Worm (Caenorhabditis elegans) whole organism, L3 larva: ENCODE measurements around the gene fbxb-106.

Experiments used
- R02D3.7 ChIP-seq: fragments of 150-350 bp; optimal IDR thresholded peaks from 2 replicates; lab custom pipeline; 2014; ENCODE audit warnings: missing biosample characterization, missing genetic modification characterization
- aly-2 ChIP-seq: fragments of 150-350 bp; optimal IDR thresholded peaks from 2 replicates; lab custom pipeline; 2014; ENCODE audit warnings: missing biosample characterization, missing genetic modification characterization
- ceh-9 ChIP-seq: sonication (generic microtip); optimal IDR thresholded peaks from 2 replicates; lab custom pipeline; 2018; ENCODE audit warnings: missing biosample characterization, missing genetic modification characterization
- fkh-10 ChIP-seq: sonication (generic microtip); optimal IDR thresholded peaks from 2 replicates; lab custom pipeline; 2017; ENCODE audit warnings: missing biosample characterization, missing genetic modification reagents, missing genetic modification characterization
- fos-1 ChIP-seq: fragments of 150-350 bp; optimal IDR thresholded peaks from 2 replicates; lab custom pipeline; 2014; ENCODE audit warnings: missing biosample characterization, missing genetic modification characterization
- jun-1 ChIP-seq: fragments of 150-350 bp; optimal IDR thresholded peaks from 2 replicates; lab custom pipeline; 2014; ENCODE audit warnings: missing biosample characterization, missing genetic modification reagents, missing genetic modification characterization
- pqm-1 ChIP-seq: fragments of 150-350 bp; optimal IDR thresholded peaks from 2 replicates; lab custom pipeline; 2017; ENCODE audit warnings: missing biosample characterization, missing genetic modification characterization, inconsistent platforms

DNA sequence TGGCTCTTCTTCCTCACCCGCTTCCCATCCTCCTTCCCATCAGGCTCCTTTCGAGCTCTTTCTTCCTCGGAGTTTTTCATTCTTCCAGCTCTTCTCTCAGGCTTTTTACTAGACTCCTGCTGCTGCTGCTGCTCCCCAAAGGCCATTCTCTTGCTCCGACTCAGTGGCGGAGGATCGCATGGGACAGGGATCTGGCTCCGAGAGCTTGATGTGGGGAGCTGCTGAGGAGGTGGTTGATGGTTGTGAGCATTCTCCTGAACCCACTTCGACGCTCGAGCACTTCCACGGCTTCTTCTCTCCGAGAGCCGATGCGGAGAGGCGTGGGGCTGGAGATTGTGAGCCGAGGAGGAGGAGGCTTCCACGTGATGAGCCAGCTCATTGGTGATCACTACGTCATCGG, 23.6 kb downstream of the fbxb-106 start:
- no peak for TF ChIP-seq ceh-9
- TF ChIP-seq fkh-10 (GFP tag; lab: Kevin White, UChicago) = no peak
- no peak for TF ChIP-seq R02D3.7
- TF ChIP-seq pqm-1 = no peak
- no peak for TF ChIP-seq aly-2 (tag; lab: Kevin White, UChicago)
- no peak for TF ChIP-seq fos-1 (tag; lab: Kevin White, UChicago)
- no peak for TF ChIP-seq jun-1 (tag; lab: Kevin White, UChicago)
